Fruit fly (Drosophila melanogaster) whole organism, embryonic: ENCODE measurements around the gene CG32278.

Source experiments
- BEAF-32 ChIP-seq: fragments of 200-800 bp; sonication (Bioruptor generic); optimal IDR thresholded peaks from 3 replicates; lab custom pipeline; 2017; ENCODE audit warnings: missing biosample characterization, missing genetic modification characterization, mild to moderate bottlenecking, moderate library complexity, missing genetic modification reagents
- C15 ChIP-seq: fragments of 200-800 bp; sonication (Bioruptor generic); IDR thresholded peaks from 3 replicates; pipeline ENCODE4 v1.3.6; 2022; ENCODE audit warnings: missing biosample characterization, missing genetic modification characterization
- CG12155 ChIP-seq: fragments of 200-800 bp; sonication (Bioruptor generic); optimal IDR thresholded peaks from 3 replicates; lab custom pipeline; 2016; ENCODE audit warnings: missing biosample characterization, missing genetic modification characterization
- CG12659 ChIP-seq: fragments of 200-800 bp; sonication (Bioruptor generic); optimal IDR thresholded peaks from 3 replicates; lab custom pipeline; 2017; ENCODE audit warnings: mild to moderate bottlenecking, missing biosample characterization, missing genetic modification reagents, missing genetic modification characterization
- CG15479 ChIP-seq: fragments of 200-800 bp; sonication (Bioruptor generic); optimal IDR thresholded peaks from 3 replicates; lab custom pipeline; 2019; ENCODE audit warnings: missing biosample characterization, mild to moderate bottlenecking, missing genetic modification characterization, moderate library complexity
- CG15601 ChIP-seq: fragments of 200-800 bp; sonication (Bioruptor generic); optimal IDR thresholded peaks from 3 replicates; lab custom pipeline; 2019; ENCODE audit warnings: missing biosample characterization, mild to moderate bottlenecking, missing genetic modification characterization, moderate library complexity
- CG18011 ChIP-seq: fragments of 200-800 bp; sonication (Bioruptor generic); optimal IDR thresholded peaks from 2 replicates; lab custom pipeline; 2017; ENCODE audit warnings: missing biosample characterization, missing genetic modification characterization, mild to moderate bottlenecking, moderate library complexity, missing genotype
- CG3065 ChIP-seq: fragments of 200-800 bp; sonication (Bioruptor generic); optimal IDR thresholded peaks from 2 replicates; lab custom pipeline; 2016; ENCODE audit warnings: missing biosample characterization, missing genetic modification characterization
- CG33557 ChIP-seq: fragments of 200-800 bp; sonication (Bioruptor generic); optimal IDR thresholded peaks from 2 replicates; lab custom pipeline; 2019; ENCODE audit warnings: missing biosample characterization, mild to moderate bottlenecking, missing genetic modification characterization, moderate library complexity
- CG3407 ChIP-seq: fragments of 200-800 bp; sonication (Bioruptor generic); optimal IDR thresholded peaks from 2 replicates; lab custom pipeline; 2018; ENCODE audit warnings: missing biosample characterization, mild to moderate bottlenecking, missing genetic modification characterization
- CG34422 ChIP-seq: fragments of 200-800 bp; sonication (Bioruptor generic); IDR thresholded peaks from 3 replicates; pipeline ENCODE4 v1.3.6; 2022; ENCODE audit warnings: missing biosample characterization, missing genetic modification characterization
- CG4820 ChIP-seq: fragments of 200-800 bp; sonication (Bioruptor generic); optimal IDR thresholded peaks from 3 replicates; lab custom pipeline; 2016; ENCODE audit warnings: missing biosample characterization, missing genetic modification characterization
- CG9797 ChIP-seq: fragments of 200-800 bp; sonication (Bioruptor generic); optimal IDR thresholded peaks from 3 replicates; lab custom pipeline; 2018; ENCODE audit warnings: missing biosample characterization, mild to moderate bottlenecking, missing genetic modification characterization
- CoRest ChIP-seq: fragments of 200-800 bp; sonication (Bioruptor generic); optimal IDR thresholded peaks from 3 replicates; lab custom pipeline; 2018; ENCODE audit warnings: missing biosample characterization, mild to moderate bottlenecking, missing genetic modification characterization, moderate library complexity
- Drgx ChIP-seq: fragments of 200-800 bp; sonication (Bioruptor generic); IDR thresholded peaks from 2 replicates; pipeline ENCODE4 v1.3.6; 2022; ENCODE audit warnings: missing biosample characterization, missing genetic modification characterization
- E2f2 ChIP-seq: fragments of 200-800 bp; sonication (Bioruptor generic); IDR thresholded peaks from 2 replicates; pipeline ENCODE4 v1.3.6; 2022; ENCODE audit warnings: missing biosample characterization, missing genetic modification characterization
- Ets65A ChIP-seq: fragments of 200-800 bp; sonication (Bioruptor generic); peaks from one replicate; lab custom pipeline; 2016; ENCODE audit warnings: missing biosample characterization, missing genetic modification characterization
- Gsc ChIP-seq: fragments of 200-800 bp; sonication (Bioruptor generic); IDR thresholded peaks from 2 replicates; pipeline ENCODE4 v1.3.6; 2022; ENCODE audit warnings: missing biosample characterization, missing genetic modification characterization
- Lpt ChIP-seq: fragments of >200 bp; optimal IDR thresholded peaks from 2 replicates; lab custom pipeline; 2018; ENCODE audit warnings: missing biosample characterization, missing genetic modification characterization
- Nf-YB ChIP-seq: fragments of 200-800 bp; sonication (Bioruptor generic); optimal IDR thresholded peaks from 3 replicates; lab custom pipeline; 2019; ENCODE audit warnings: missing biosample characterization, mild to moderate bottlenecking, missing genetic modification characterization, moderate library complexity
- Nf-YC ChIP-seq: fragments of 200-800 bp; optimal IDR thresholded peaks from 3 replicates; lab custom pipeline; 2019; ENCODE audit warnings: missing biosample characterization, mild to moderate bottlenecking, missing genetic modification characterization, moderate library complexity
- Poxn ChIP-seq: fragments of 200-800 bp; sonication (Bioruptor generic); IDR thresholded peaks from 2 replicates; pipeline ENCODE4 v1.3.6; 2022; ENCODE audit warnings: missing biosample characterization, missing genetic modification characterization
- Rfx ChIP-seq: fragments of 200-800 bp; sonication (Bioruptor generic); IDR thresholded peaks from 2 replicates; pipeline ENCODE4 v1.3.6; 2022; ENCODE audit warnings: missing biosample characterization, missing genetic modification characterization
- caup ChIP-seq: fragments of 200-800 bp; sonication (Bioruptor generic); optimal IDR thresholded peaks from 3 replicates; lab custom pipeline; 2017; ENCODE audit warnings: missing biosample characterization, mild to moderate bottlenecking, missing genetic modification characterization, moderate library complexity; ENCODE audit not compliant: severe bottlenecking
- cg ChIP-seq: fragments of 200-800 bp; sonication (Bioruptor generic); optimal IDR thresholded peaks from 3 replicates; lab custom pipeline; 2019; ENCODE audit warnings: missing biosample characterization, mild to moderate bottlenecking, missing genetic modification characterization, moderate library complexity
- danr ChIP-seq: fragments of 200-800 bp; sonication (Bioruptor generic); IDR thresholded peaks from 2 replicates; pipeline ENCODE4 v1.3.6; 2022; ENCODE audit warnings: missing biosample characterization, missing genetic modification characterization
- dati ChIP-seq: fragments of 200-800 bp; sonication (Bioruptor generic); IDR thresholded peaks from 2 replicates; pipeline ENCODE4 v1.3.6; 2022; ENCODE audit warnings: missing biosample characterization, missing genetic modification characterization
- esg ChIP-seq: fragments of 200-800 bp; sonication (Bioruptor generic); conservative IDR thresholded peaks from 2 replicates; pipeline ENCODE4 v1.3.6; 2022; ENCODE audit warnings: missing biosample characterization, missing genetic modification characterization
- her ChIP-seq: fragments of 200-800 bp; sonication (Bioruptor generic); optimal IDR thresholded peaks from 2 replicates; lab custom pipeline; 2016; ENCODE audit warnings: missing biosample characterization, missing genetic modification characterization
- ind ChIP-seq: fragments of 200-800 bp; sonication (Bioruptor generic); optimal IDR thresholded peaks from 3 replicates; lab custom pipeline; 2016; ENCODE audit warnings: missing biosample characterization, missing genetic modification characterization
- kah ChIP-seq: fragments of 200-800 bp; sonication (Bioruptor generic); optimal IDR thresholded peaks from 2 replicates; lab custom pipeline; 2018; ENCODE audit warnings: missing biosample characterization, mild to moderate bottlenecking, missing genetic modification characterization
- kay ChIP-seq: fragments of 200-800 bp; sonication (Bioruptor generic); optimal IDR thresholded peaks from 2 replicates; lab custom pipeline; 2016; ENCODE audit warnings: missing biosample characterization, missing genetic modification characterization
- sr ChIP-seq: fragments of 200-800 bp; sonication (Bioruptor generic); IDR thresholded peaks from 3 replicates; pipeline ENCODE4 v1.3.6; 2022; ENCODE audit warnings: missing biosample characterization, missing genetic modification characterization
- tx ChIP-seq: fragments of 200-800 bp; sonication (Bioruptor generic); optimal IDR thresholded peaks from 2 replicates; lab custom pipeline; 2016; ENCODE audit warnings: missing biosample characterization, missing genetic modification characterization
- usp ChIP-seq: fragments of >200 bp; optimal IDR thresholded peaks from 2 replicates; lab custom pipeline; 2017; ENCODE audit warnings: missing biosample characterization, missing genetic modification characterization

CG32278 gene

dm6 chr3L:3165399-3165798 lies 3.7 kb upstream of the CG32278 start (continued):
- no peak for TF ChIP-seq danr (GFP tag; lab: Robert Waterston, UW)
- no peak for TF ChIP-seq CG3407 (GFP tag; lab: Kevin White, UChicago)
- no peak for TF ChIP-seq Ets65A
- TF ChIP-seq E2f2 (GFP tag; lab: Robert Waterston, UW) = no peak
- no peak for TF ChIP-seq ind (GFP tag; lab: Kevin White, UChicago)
- TF ChIP-seq her (GFP tag; lab: Kevin White, UChicago) = no peak
- peak; percentile 54 for TF ChIP-seq cg (GFP tag; lab: Kevin White, UChicago)
- TF ChIP-seq kah (GFP tag; lab: Kevin White, UChicago) = peak; percentile 61
- no peak for TF ChIP-seq CG12659
- TF ChIP-seq CG4820 = no peak
- 0 out of 3 replicates have a peak, but pooled peaks have one; percentile 29 for TF ChIP-seq sr
- TF ChIP-seq Nf-YC (tag; lab: Kevin White, UChicago) = no peak
- TF ChIP-seq tx (GFP tag; lab: Kevin White, UChicago) = no peak
- TF ChIP-seq CG18011 (GFP tag; lab: Kevin White, UChicago) = no peak

DNA sequence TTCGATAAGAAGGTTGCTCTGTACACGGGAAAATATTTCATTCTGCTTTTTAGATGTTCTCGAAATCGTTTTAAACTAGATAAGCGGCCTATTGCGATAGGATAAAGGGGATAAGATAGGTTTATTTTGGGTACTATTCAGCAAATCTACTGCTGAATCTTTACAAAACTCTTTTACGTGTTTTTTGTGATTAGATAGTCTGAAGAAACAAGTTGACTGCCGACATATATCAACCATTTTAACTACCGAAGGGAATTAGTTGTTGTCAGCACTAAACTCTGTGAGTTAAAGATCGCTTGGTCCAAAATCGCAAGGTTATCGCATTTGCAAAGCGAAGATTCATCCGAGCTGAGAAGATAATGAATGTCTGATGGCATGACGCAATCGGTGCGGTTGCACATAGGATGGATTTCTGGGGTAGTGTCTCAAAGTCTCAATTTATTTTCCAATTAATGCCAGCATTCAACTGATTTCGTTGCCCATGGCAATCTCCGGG lies 2.8 kb upstream of the CG32278 start, which contains the start of gene Asciz:
Asciz (minus strand) TSS at position 51 of the 496 bp plus-strand sequence.
- TF ChIP-seq CG15479 = peak; percentile 4
- TF ChIP-seq Rfx (GFP tag; lab: Robert Waterston, UW) = peak; percentile 28; the same call in 1 of the 2 replicates
- TF ChIP-seq C15 (GFP tag; lab: Robert Waterston, UW) = no peak

DNA sequence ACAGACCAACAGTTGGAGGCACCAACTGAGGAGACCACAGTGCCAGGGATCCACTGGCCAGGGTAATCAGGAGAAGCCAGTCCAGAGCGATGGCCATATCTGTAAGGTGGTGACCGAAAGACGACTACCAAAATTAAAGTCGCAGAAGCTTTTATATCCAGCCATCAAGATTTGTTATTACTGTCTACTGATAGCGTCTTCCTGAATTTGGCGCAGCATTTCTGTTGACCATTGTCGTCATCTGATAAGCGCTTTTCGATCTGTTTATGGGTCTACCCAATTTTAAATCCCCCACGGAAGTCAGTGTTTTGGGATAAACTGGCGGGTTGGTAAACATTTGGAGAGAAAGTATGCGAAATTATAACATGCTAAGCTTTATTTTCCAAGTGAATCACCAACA lies 3.4 kb downstream of the CG32278 start, which contains the start of gene CG14963:
CG14963 (minus strand) TSS at position 101 of the 400 bp plus-strand sequence.
- TF ChIP-seq CG3065 (no peak), CG9797 (no peak), CG18011 (GFP tag; lab: Kevin White, UChicago) (no peak), BEAF-32 (GFP tag; lab: Kevin White, UChicago) (no peak), Gsc (GFP tag; lab: Robert Waterston, UW) (no peak), CoRest (tag; lab: Kevin White, UChicago) (no peak), dati (GFP tag; lab: Robert Waterston, UW) (no peak), usp (no peak), CG33557 (no peak), esg (GFP tag; lab: Robert Waterston, UW) (no peak), Lpt (no peak), CG12155 (GFP tag; lab: Kevin White, UChicago) (no peak), Nf-YB (GFP tag; lab: Kevin White, UChicago) (no peak), CG15601 (tag; lab: Kevin White, UChicago) (no peak)

- no peak for TF ChIP-seq caup (GFP tag; lab: Kevin White, UChicago)
- TF ChIP-seq kay (GFP tag; lab: Kevin White, UChicago) = no peak
- TF ChIP-seq CG12155 (GFP tag; lab: Kevin White, UChicago) = no peak
- TF ChIP-seq Poxn = no peak
- peak; percentile 92 for TF ChIP-seq kah (GFP tag; lab: Kevin White, UChicago)
- no peak for TF ChIP-seq Drgx
- 0 out of 3 replicates have a peak, but pooled peaks have one; percentile 7 for TF ChIP-seq CG34422 (GFP tag; lab: Robert Waterston, UW)
Measured at dm6 chr3L:3177872-3178271, 8.8 kb downstream of the CG32278 start.
